Fruit fly (Drosophila melanogaster) whole organism, embryonic: Measurements from ENCODE around the gene TfIIFbeta.

ENCODE experiments used
- Asciz ChIP-seq: fragments of 200-800 bp; sonication (Bioruptor generic); optimal IDR thresholded peaks from 2 replicates; lab custom pipeline; 2017; ENCODE audit warnings: missing biosample characterization, mild to moderate bottlenecking, missing genetic modification characterization, missing genetic modification reagents
- Atf3 ChIP-seq: fragments of 200-800 bp; sonication (Bioruptor generic); optimal IDR thresholded peaks from 3 replicates; lab custom pipeline; 2016; ENCODE audit warnings: missing biosample characterization, missing genetic modification characterization
- CG10654 ChIP-seq: fragments of 200-800 bp; sonication (Bioruptor generic); optimal IDR thresholded peaks from 2 replicates; lab custom pipeline; 2016; ENCODE audit warnings: missing biosample characterization, missing genetic modification characterization
- CG10979 ChIP-seq: fragments of 200-800 bp; sonication (Bioruptor generic); optimal IDR thresholded peaks from 2 replicates; lab custom pipeline; 2018; ENCODE audit warnings: missing biosample characterization, mild to moderate bottlenecking, missing genetic modification characterization, moderate library complexity
- CG11085 ChIP-seq: fragments of 200-800 bp; sonication (Bioruptor generic); IDR thresholded peaks from 2 replicates; pipeline ENCODE4 v1.3.6; 2022; ENCODE audit warnings: missing biosample characterization, missing genetic modification characterization
- CG12071 ChIP-seq: fragments of 200-800 bp; sonication (Bioruptor generic); optimal IDR thresholded peaks from 3 replicates; lab custom pipeline; 2018; ENCODE audit warnings: missing biosample characterization, mild to moderate bottlenecking, missing genetic modification characterization
- CG12659 ChIP-seq: fragments of 200-800 bp; sonication (Bioruptor generic); optimal IDR thresholded peaks from 3 replicates; lab custom pipeline; 2017; ENCODE audit warnings: mild to moderate bottlenecking, missing biosample characterization, missing genetic modification reagents, missing genetic modification characterization
- CG12744 ChIP-seq: fragments of 200-800 bp; sonication (Bioruptor generic); optimal IDR thresholded peaks from 2 replicates; lab custom pipeline; 2016; ENCODE audit warnings: missing biosample characterization, missing genetic modification characterization
- CG13775 ChIP-seq: fragments of 200-800 bp; sonication (Bioruptor generic); optimal IDR thresholded peaks from 3 replicates; lab custom pipeline; 2017; ENCODE audit warnings: missing biosample characterization, mild to moderate bottlenecking, missing genetic modification characterization
- CG13894 ChIP-seq: fragments of 200-800 bp; sonication (Bioruptor generic); optimal IDR thresholded peaks from 3 replicates; lab custom pipeline; 2018; ENCODE audit warnings: missing biosample characterization, mild to moderate bottlenecking, missing genetic modification characterization, moderate library complexity
- CG14441 ChIP-seq: fragments of 200-800 bp; sonication (Bioruptor generic); IDR thresholded peaks from 2 replicates; pipeline ENCODE4 v1.3.6; 2022; ENCODE audit warnings: missing biosample characterization, missing genetic modification characterization
- CG15479 ChIP-seq: fragments of 200-800 bp; sonication (Bioruptor generic); optimal IDR thresholded peaks from 3 replicates; lab custom pipeline; 2019; ENCODE audit warnings: missing biosample characterization, mild to moderate bottlenecking, missing genetic modification characterization, moderate library complexity
- CG16813 ChIP-seq: fragments of 200-800 bp; sonication (Bioruptor generic); IDR thresholded peaks from 3 replicates; pipeline ENCODE4 v1.3.6; 2022; ENCODE audit warnings: missing biosample characterization, missing genetic modification characterization; ENCODE audit not compliant: partially characterized antibody
- CG18764 ChIP-seq: fragments of 200-800 bp; sonication (Bioruptor generic); optimal IDR thresholded peaks from 3 replicates; lab custom pipeline; 2016; ENCODE audit warnings: missing biosample characterization, missing genetic modification characterization
- CG2120 ChIP-seq: fragments of 200-800 bp; sonication (Bioruptor generic); optimal IDR thresholded peaks from 3 replicates; lab custom pipeline; 2016; ENCODE audit warnings: missing biosample characterization, missing genetic modification characterization
- CG2202 ChIP-seq: fragments of 200-800 bp; sonication (Bioruptor generic); optimal IDR thresholded peaks from 2 replicates; lab custom pipeline; 2018; ENCODE audit warnings: missing biosample characterization, mild to moderate bottlenecking, missing genetic modification characterization
- CG2712 ChIP-seq: fragments of 200-800 bp; optimal IDR thresholded peaks from 3 replicates; lab custom pipeline; 2019; ENCODE audit warnings: missing biosample characterization, mild to moderate bottlenecking, missing genetic modification characterization, moderate library complexity
- CG3407 ChIP-seq: fragments of 200-800 bp; sonication (Bioruptor generic); optimal IDR thresholded peaks from 2 replicates; lab custom pipeline; 2018; ENCODE audit warnings: missing biosample characterization, mild to moderate bottlenecking, missing genetic modification characterization
- CG42726 ChIP-seq: fragments of 200-800 bp; sonication (Bioruptor generic); IDR thresholded peaks from 2 replicates; pipeline ENCODE4 v1.3.6; 2022; ENCODE audit warnings: missing biosample characterization, missing genetic modification characterization; ENCODE audit not compliant: partially characterized antibody
- CG5245 ChIP-seq: fragments of 200-800 bp; sonication (Bioruptor generic); optimal IDR thresholded peaks from 3 replicates; lab custom pipeline; 2016; ENCODE audit warnings: missing biosample characterization, missing genetic modification characterization
- CG5953 ChIP-seq: fragments of 200-800 bp; sonication (Bioruptor generic); IDR thresholded peaks from 2 replicates; pipeline ENCODE4 v1.3.6; 2022; ENCODE audit warnings: missing biosample characterization, missing genetic modification characterization
- CG6254 ChIP-seq: fragments of 200-800 bp; sonication (Bioruptor generic); optimal IDR thresholded peaks from 3 replicates; lab custom pipeline; 2017; ENCODE audit warnings: mild to moderate bottlenecking, missing biosample characterization, missing genetic modification reagents, missing genetic modification characterization
- CG6813 ChIP-seq: fragments of 200-800 bp; sonication (Bioruptor generic); optimal IDR thresholded peaks from 2 replicates; lab custom pipeline; 2017; ENCODE audit warnings: missing biosample characterization, missing genetic modification characterization, mild to moderate bottlenecking, moderate library complexity, missing genetic modification reagents
- CG9797 ChIP-seq: fragments of 200-800 bp; sonication (Bioruptor generic); optimal IDR thresholded peaks from 3 replicates; lab custom pipeline; 2018; ENCODE audit warnings: missing biosample characterization, mild to moderate bottlenecking, missing genetic modification characterization
- Dbx ChIP-seq: fragments of 200-800 bp; sonication (Bioruptor generic); IDR thresholded peaks from 3 replicates; pipeline ENCODE4 v1.3.6; 2022; ENCODE audit warnings: missing biosample characterization, missing genetic modification characterization
- Dip2 ChIP-seq: fragments of 200-800 bp; sonication (Bioruptor generic); IDR thresholded peaks from 2 replicates; pipeline ENCODE4 v1.3.6; 2022; ENCODE audit warnings: missing biosample characterization, missing genetic modification characterization
- Kr ChIP-seq: fragments of 200-800 bp; sonication (Bioruptor generic); optimal IDR thresholded peaks from 2 replicates; lab custom pipeline; 2017; ENCODE audit warnings: missing biosample characterization, mild to moderate bottlenecking, missing genetic modification characterization
- Lim3 ChIP-seq: fragments of 200-800 bp; sonication (Bioruptor generic); IDR thresholded peaks from 2 replicates; pipeline ENCODE4 v1.3.6; 2022; ENCODE audit warnings: missing biosample characterization, missing genetic modification characterization
- Mrtf ChIP-seq: fragments of 200-800 bp; sonication (Bioruptor generic); IDR thresholded peaks from 3 replicates; pipeline ENCODE4 v1.3.6; 2022; ENCODE audit warnings: missing biosample characterization, missing genetic modification characterization
- Opbp ChIP-seq: fragments of 200-800 bp; sonication (Bioruptor generic); IDR thresholded peaks from 3 replicates; pipeline ENCODE4 v1.3.6; 2022; ENCODE audit warnings: missing biosample characterization, missing genetic modification characterization; ENCODE audit not compliant: partially characterized antibody
- Rfx ChIP-seq: fragments of 200-800 bp; sonication (Bioruptor generic); IDR thresholded peaks from 2 replicates; pipeline ENCODE4 v1.3.6; 2022; ENCODE audit warnings: missing biosample characterization, missing genetic modification characterization
- Sry-β ChIP-seq: fragments of 200-800 bp; sonication (Bioruptor generic); optimal IDR thresholded peaks from 2 replicates; lab custom pipeline; 2018; ENCODE audit warnings: missing biosample characterization, mild to moderate bottlenecking, missing genetic modification characterization, moderate library complexity
- Vsx1 ChIP-seq: fragments of 200-800 bp; sonication (Bioruptor generic); optimal IDR thresholded peaks from 2 replicates; lab custom pipeline; 2017; ENCODE audit warnings: missing biosample characterization, mild to moderate bottlenecking, missing genetic modification characterization, missing genetic modification reagents
- abd-A ChIP-seq: fragments of 200-800 bp; sonication (Bioruptor generic); optimal IDR thresholded peaks from 3 replicates; lab custom pipeline; 2019; ENCODE audit warnings: missing biosample characterization, mild to moderate bottlenecking, missing genetic modification characterization, moderate library complexity
- bbx ChIP-seq: fragments of 200-800 bp; sonication (Bioruptor generic); IDR thresholded peaks from 2 replicates; pipeline ENCODE4 v1.3.6; 2022; ENCODE audit warnings: missing biosample characterization, missing genetic modification characterization; ENCODE audit not compliant: partially characterized antibody
- ci ChIP-seq: fragments of 200-800 bp; sonication (Bioruptor generic); IDR thresholded peaks from 3 replicates; pipeline ENCODE4 v1.3.6; 2022; ENCODE audit warnings: missing biosample characterization, missing genetic modification characterization
- gcm ChIP-seq: fragments of 200-800 bp; sonication (Bioruptor generic); optimal IDR thresholded peaks from 2 replicates; lab custom pipeline; 2019; ENCODE audit warnings: missing biosample characterization, mild to moderate bottlenecking, missing genetic modification characterization, moderate library complexity
- gt ChIP-seq: fragments of 200-800 bp; sonication (Bioruptor generic); IDR thresholded peaks from 2 replicates; pipeline ENCODE4 v1.3.6; 2022; ENCODE audit warnings: missing biosample characterization, missing genetic modification characterization
- knrl ChIP-seq: fragments of 200-800 bp; sonication (Bioruptor generic); IDR thresholded peaks from 3 replicates; pipeline ENCODE4 v1.3.6; 2022; ENCODE audit warnings: missing biosample characterization, missing genetic modification characterization; ENCODE audit not compliant: partially characterized antibody
- p53 ChIP-seq: fragments of 200-800 bp; sonication (Bioruptor generic); optimal IDR thresholded peaks from 2 replicates; lab custom pipeline; 2016; ENCODE audit warnings: missing biosample characterization, missing genetic modification characterization
- phol ChIP-seq: fragments of 200-800 bp; sonication (Bioruptor generic); optimal IDR thresholded peaks from 3 replicates; lab custom pipeline; 2018; ENCODE audit warnings: missing biosample characterization, mild to moderate bottlenecking, missing genetic modification characterization, moderate library complexity
- pros ChIP-seq: fragments of 200-800 bp; sonication (Bioruptor generic); optimal IDR thresholded peaks from 3 replicates; lab custom pipeline; 2019; ENCODE audit warnings: missing biosample characterization, mild to moderate bottlenecking, missing genetic modification characterization, moderate library complexity
- seq ChIP-seq: fragments of 200-800 bp; sonication (Bioruptor generic); IDR thresholded peaks from 2 replicates; pipeline ENCODE4 v1.3.6; 2022; ENCODE audit warnings: missing biosample characterization, missing genetic modification characterization
- twi ChIP-seq: fragments of 200-800 bp; optimal IDR thresholded peaks from 2 replicates; lab custom pipeline; 2019; ENCODE audit warnings: missing biosample characterization, mild to moderate bottlenecking, missing genetic modification characterization, moderate library complexity
- unc-4 ChIP-seq: fragments of 200-800 bp; sonication (Bioruptor generic); IDR thresholded peaks from 2 replicates; pipeline ENCODE4 v1.3.6; 2022; ENCODE audit warnings: missing biosample characterization, missing genetic modification characterization; ENCODE audit not compliant: partially characterized antibody
- zen2 ChIP-seq: fragments of 200-800 bp; sonication (Bioruptor generic); IDR thresholded peaks from 3 replicates; pipeline ENCODE4 v1.3.6; 2022; ENCODE audit warnings: missing biosample characterization, missing genetic modification characterization; ENCODE audit not compliant: partially characterized antibody
- zfh2 ChIP-seq: fragments of 200-800 bp; sonication (Bioruptor generic); optimal IDR thresholded peaks from 2 replicates; lab custom pipeline; 2016; ENCODE audit warnings: missing biosample characterization, missing genetic modification characterization

TfIIFbeta gene

dm6 chr3R:10760966-10761855, 6.4 kb downstream of the TfIIFbeta start, which contains the start of the genes MED7 and Cap-H2 (continued):
- TF ChIP-seq seq (GFP tag; lab: Robert Waterston, UW) = peak; percentile 57; the same call in 1 of the 2 replicates
- peak; percentile 93 for TF ChIP-seq CG42726 (GFP tag; lab: Robert Waterston, UW)
- TF ChIP-seq CG2202 (tag; lab: Kevin White, UChicago) = no peak
- TF ChIP-seq Kr (GFP tag; lab: Kevin White, UChicago) = no peak
- peak; percentile 72 for TF ChIP-seq CG12744 (GFP tag; lab: Kevin White, UChicago)
- TF ChIP-seq CG15479 = peak; percentile 4
- peak; percentile 18 for TF ChIP-seq CG6254 (GFP tag; lab: Kevin White, UChicago)
- TF ChIP-seq CG2712 (tag; lab: Kevin White, UChicago) = peak; percentile 87
- TF ChIP-seq CG5953 = 0 out of 2 replicates have a peak, but pooled peaks have one; percentile 59
- peak; percentile 77 for TF ChIP-seq ci (GFP tag; lab: Robert Waterston, UW)
- peak; percentile 65 for TF ChIP-seq CG11085 (GFP tag; lab: Robert Waterston, UW)
- TF ChIP-seq zfh2 (GFP tag; lab: Kevin White, UChicago) = peak; percentile 79
- TF ChIP-seq CG10654 (GFP tag; lab: Kevin White, UChicago) = peak; percentile 85
- TF ChIP-seq gt (GFP tag; lab: Robert Waterston, UW) = peak; percentile 62
- TF ChIP-seq CG13775 (GFP tag; lab: Kevin White, UChicago) = peak; percentile 84
- peak; percentile 91 for TF ChIP-seq Rfx (GFP tag; lab: Robert Waterston, UW)
- peak; percentile 84 for TF ChIP-seq CG14441 (GFP tag; lab: Robert Waterston, UW)
- peak; percentile 81 for TF ChIP-seq CG18764 (GFP tag; lab: Kevin White, UChicago)
- TF ChIP-seq CG6813 (GFP tag; lab: Kevin White, UChicago) = peak; percentile 2
- TF ChIP-seq CG10979 (tag; lab: Kevin White, UChicago) = peak; percentile 67
- TF ChIP-seq Sry-β (GFP tag; lab: Kevin White, UChicago) = no peak
- no peak for TF ChIP-seq pros (GFP tag; lab: Kevin White, UChicago)
- no peak for TF ChIP-seq Vsx1 (GFP tag; lab: Kevin White, UChicago)
- TF ChIP-seq bbx (GFP tag; lab: Robert Waterston, UW) = peak; percentile 92
- TF ChIP-seq abd-A (tag; lab: Kevin White, UChicago) = no peak
- TF ChIP-seq CG13894 (tag; lab: Kevin White, UChicago) = no peak
- TF ChIP-seq Dbx (GFP tag; lab: Robert Waterston, UW) = peak; percentile 89
- TF ChIP-seq gcm (GFP tag; lab: Kevin White, UChicago) = no peak
- TF ChIP-seq twi (tag; lab: Kevin White, UChicago) = peak; percentile 68
- peak; percentile 70; the same call in 1 of the 3 replicates for TF ChIP-seq Mrtf (GFP tag; lab: Robert Waterston, UW)
- peak; percentile 73 for TF ChIP-seq CG5245 (GFP tag; lab: Kevin White, UChicago)
- TF ChIP-seq Asciz (GFP tag; lab: Kevin White, UChicago) = peak; percentile 36
- peak; percentile 98 for TF ChIP-seq unc-4 (GFP tag; lab: Robert Waterston, UW)
- peak; percentile 91 for TF ChIP-seq CG2120 (GFP tag; lab: Kevin White, UChicago)
- peak; percentile 20 for TF ChIP-seq p53
- peak; percentile 96 for TF ChIP-seq Opbp (GFP tag; lab: Robert Waterston, UW)
- peak; percentile 58 for TF ChIP-seq CG3407 (GFP tag; lab: Kevin White, UChicago)
- no peak for TF ChIP-seq CG12071 (GFP tag; lab: Kevin White, UChicago)
- TF ChIP-seq knrl (GFP tag; lab: Robert Waterston, UW) = peak; percentile 100
- peak; percentile 99 for TF ChIP-seq CG16813 (GFP tag; lab: Robert Waterston, UW)
- TF ChIP-seq phol (tag; lab: Kevin White, UChicago) = peak; percentile 88
- peak; percentile 88 for TF ChIP-seq CG12659
- TF ChIP-seq Lim3 = no peak
- peak; percentile 56 for TF ChIP-seq Atf3 (GFP tag; lab: Kevin White, UChicago)
- peak; percentile 25; the same call in 1 of the 2 replicates for TF ChIP-seq Dip2 (GFP tag; lab: Robert Waterston, UW)
- peak; percentile 35 for TF ChIP-seq CG9797 (GFP tag; lab: Kevin White, UChicago)
- TF ChIP-seq zen2 (GFP tag; lab: Robert Waterston, UW) = peak; percentile 94
